Worm (Caenorhabditis elegans): Measurements from ENCODE around the gene C01F6.14.

DNA sequence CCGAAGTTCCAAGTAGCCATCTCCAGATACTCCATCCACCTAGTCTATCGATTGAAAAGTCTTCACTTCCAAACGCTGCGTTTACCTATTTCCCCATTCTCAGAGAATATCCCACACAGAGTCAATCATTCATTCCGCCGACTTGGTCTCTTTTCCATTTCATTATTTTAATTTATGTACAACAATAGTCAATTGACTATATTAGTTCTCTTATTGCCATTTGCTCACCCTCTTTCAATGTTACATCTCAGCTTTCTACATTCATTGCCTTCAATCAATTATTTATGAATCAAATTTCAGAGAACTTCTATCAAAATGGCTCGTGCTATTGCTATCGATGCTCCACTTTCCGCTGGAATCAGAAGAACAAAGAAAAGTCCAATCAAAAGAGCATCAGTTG, 4.7 kb upstream of the C01F6.14 start, which contains the start of gene aly-1:
- TF ChIP-seq ceh-16 (tag; optimal IDR thresholded peaks at IDR 0.05) (no peak), nhr-11 (tag; optimal IDR thresholded peaks at IDR 0.05) (no peak), unc-39 (tag; optimal IDR thresholded peaks at IDR 0.05) (no peak), unc-62 (GFP tag; optimal IDR thresholded peaks at IDR 0.05) (no peak), R02D3.7 (tag; optimal IDR thresholded peaks at IDR 0.05) (no peak), ZK546.5 (tag; optimal IDR thresholded peaks at IDR 0.05) (no peak), nhr-237 (tag; optimal IDR thresholded peaks at IDR 0.05) (no peak), egl-27 (tag; optimal IDR thresholded peaks at IDR 0.05) (no peak), tbx-2 (tag; optimal IDR thresholded peaks at IDR 0.05) (no peak), nfya-1 (tag; optimal IDR thresholded peaks at IDR 0.05; ENCODE audit: insufficient read depth) (no peak)

All from whole organism, L3 larva.